Fruit fly (Drosophila melanogaster) whole organism, pupa: ENCODE results near the gene CG7530.

ENCODE experiments used
- CG12605 ChIP-seq: fragments of 200-800 bp; sonication (Bioruptor generic); IDR thresholded peaks from 2 replicates; pipeline ENCODE4 v1.3.6; 2022; ENCODE audit warnings: missing biosample characterization, missing genetic modification characterization
- CG14655 ChIP-seq: fragments of 200-800 bp; sonication (Bioruptor generic); optimal IDR thresholded peaks from 3 replicates; lab custom pipeline; 2017; ENCODE audit warnings: mild to moderate bottlenecking, missing biosample characterization, missing genetic modification reagents, missing genetic modification characterization
- CG8159 ChIP-seq: fragments of 200-800 bp; sonication (Bioruptor generic); optimal IDR thresholded peaks from 3 replicates; lab custom pipeline; 2018; ENCODE audit warnings: missing biosample characterization, mild to moderate bottlenecking, missing genetic modification characterization, moderate library complexity
- fd96Ca ChIP-seq: fragments of 200-800 bp; sonication (Bioruptor generic); IDR thresholded peaks from 3 replicates; pipeline ENCODE4 v1.3.6; 2022; ENCODE audit warnings: missing biosample characterization, missing genetic modification characterization

dm6 chr3R:14695054-14695453, 36.3 kb downstream of the CG7530 start:
- TF ChIP-seq CG12605 (no peak), fd96Ca (GFP tag; lab: Robert Waterston, UW) (no peak), CG8159 (tag; lab: Kevin White, UChicago) (no peak), CG14655 (GFP tag; lab: Kevin White, UChicago) (no peak)
